Worm (Caenorhabditis elegans): ENCODE measurements around the gene C43H6.6.
A peak's percentile ranks its signal among the peaks of the same experiment; 100 is the strongest.

- TF ChIP-seq unc-62 (GFP tag; optimal IDR thresholded peaks at IDR 0.05): no peak
- peak in 1 of 3 experiments; percentile 27 for TF ChIP-seq lin-35 (GFP tag; optimal IDR thresholded peaks at IDR 0.05)
- TF ChIP-seq ceh-100 (GFP tag; IDR thresholded peaks at IDR 0.05): no peak
- TF ChIP-seq unc-130 (GFP tag; optimal IDR thresholded peaks at IDR 0.05): no peak
- no peak for TF ChIP-seq ama-1 (optimal IDR thresholded peaks at IDR 0.05)
- no peak for TF ChIP-seq ama-1 (GFP tag; optimal IDR thresholded peaks at IDR 0.05)
Observed at ce11 chrX:2382227-2382626, 12.9 kb upstream of the C43H6.6 start.

All from whole organism, young adult.